In the genomic region with DNA sequence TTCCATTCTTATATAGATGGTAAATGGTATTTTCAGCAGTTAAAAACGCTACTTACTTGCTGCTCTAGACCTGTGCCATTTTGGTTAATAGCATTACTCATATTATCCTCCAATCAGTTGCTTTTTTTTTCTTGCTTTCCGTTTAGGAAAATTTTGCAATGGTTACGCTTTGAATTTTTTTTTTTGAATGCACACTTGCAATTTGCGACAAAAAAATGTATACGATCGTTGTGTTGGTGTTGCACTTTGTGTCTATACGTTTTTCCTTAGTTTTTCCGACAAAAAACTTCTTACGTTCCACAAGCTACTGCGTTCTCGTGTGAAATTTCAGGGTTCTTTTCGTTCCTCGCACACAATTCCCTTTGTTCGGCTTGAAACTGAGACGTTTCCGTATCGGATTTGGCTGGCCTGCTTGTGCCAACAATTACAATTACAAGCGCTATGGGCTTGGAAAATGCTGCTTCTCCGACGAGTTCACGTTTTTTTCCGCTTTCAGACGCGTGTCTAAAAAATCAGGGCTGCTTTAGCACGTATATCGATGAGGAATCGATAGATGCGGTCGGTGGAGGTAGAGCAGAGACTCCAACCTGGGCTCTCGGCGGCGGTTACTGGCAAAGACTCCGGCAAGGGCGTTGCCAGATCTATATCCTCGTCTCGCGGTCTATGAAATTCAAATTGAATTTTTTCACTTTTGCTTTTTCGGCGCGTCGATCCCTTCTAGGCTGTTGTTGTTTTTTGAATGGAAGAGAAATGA, we compare ENCODE assay signal across 7 fruit fly cellular contexts.
A peak's percentile ranks its signal among the peaks of the same experiment; 100 is the strongest.
TF ChIP-seq lines count a peak whose summit lies in the region.

No protein-coding gene starts in this region.

- TF ChIP-seq CTCF in S2 (optimal IDR thresholded peaks at IDR 0.05; lab: Kevin White, UChicago): peak; percentile 71 to 72
- TF ChIP-seq CTCF in whole organism, embryonic (GFP tag; optimal IDR thresholded peaks at IDR 0.05; lab: Kevin White, UChicago): peak; percentile 69

TF ChIP-seq in whole organism, 6 proteins besides CTCF, POLR2A, EP300 and RAD21:
- TF ChIP-seq Dll (optimal IDR thresholded peaks at IDR 0.05; lab: Kevin White, UChicago) (no peak), CG8478 (optimal IDR thresholded peaks at IDR 0.05; lab: Kevin White, UChicago) (no peak), EcR (GFP tag; optimal IDR thresholded peaks at IDR 0.05; lab: Kevin White, UChicago) (no peak), usp (GFP tag; optimal IDR thresholded peaks at IDR 0.05; lab: Kevin White, UChicago) (no peak), pan (optimal IDR thresholded peaks at IDR 0.05; lab: Kevin White, UChicago) (peak; percentile 51), psq (optimal IDR thresholded peaks at IDR 0.05; lab: Kevin White, UChicago) (no peak)

TF ChIP-seq in whole organism, adult, 20 proteins besides CTCF, POLR2A, EP300 and RAD21 (continues in another document):
- TF ChIP-seq CG1620 (GFP tag; optimal IDR thresholded peaks at IDR 0.05; lab: Kevin White, UChicago) (peak; percentile 63), pad (GFP tag; optimal IDR thresholded peaks at IDR 0.05; lab: Kevin White, UChicago) (peak; percentile 33), CG11617 (GFP tag; optimal IDR thresholded peaks at IDR 0.05; lab: Kevin White, UChicago) (peak; percentile 40), CG7045 (GFP tag; optimal IDR thresholded peaks at IDR 0.05; lab: Kevin White, UChicago) (peak; percentile 30), ovo (GFP tag; optimal IDR thresholded peaks at IDR 0.05; lab: Kevin White, UChicago) (peak; percentile 22), CG14711 (tag; optimal IDR thresholded peaks at IDR 0.05; lab: Kevin White, UChicago) (peak; percentile 45), kay (GFP tag; lab: Kevin White, UChicago; ENCODE audit: borderline replicate concordance) (no peak), Hr96 (GFP tag; optimal IDR thresholded peaks at IDR 0.05; lab: Kevin White, UChicago) (no peak), bab1 (GFP tag; optimal IDR thresholded peaks at IDR 0.05; lab: Kevin White, UChicago) (peak; percentile 78), CG5204 (GFP tag; optimal IDR thresholded peaks at IDR 0.05; lab: Kevin White, UChicago) (no peak), toe (GFP tag; optimal IDR thresholded peaks at IDR 0.05; lab: Kevin White, UChicago) (no peak), CG7101 (tag; optimal IDR thresholded peaks at IDR 0.05; lab: Kevin White, UChicago) (peak; percentile 71), tj (GFP tag; optimal IDR thresholded peaks at IDR 0.05; lab: Kevin White, UChicago) (peak; percentile 4), Crg-1 (GFP tag; optimal IDR thresholded peaks at IDR 0.05; lab: Kevin White, UChicago) (peak; percentile 29), CG12768 (GFP tag; optimal IDR thresholded peaks at IDR 0.05; lab: Kevin White, UChicago) (no peak)

TF ChIP-seq in whole organism, embryonic, 481 proteins besides CTCF, POLR2A, EP300 and RAD21 (continues in another document):
- TF ChIP-seq Deaf1 (tag; optimal IDR thresholded peaks at IDR 0.05; lab: Kevin White, UChicago) (peak; percentile 21), trem (tag; optimal IDR thresholded peaks at IDR 0.05; lab: Kevin White, UChicago) (peak; percentile 88), CG4282 (GFP tag; optimal IDR thresholded peaks at IDR 0.05; lab: Kevin White, UChicago) (peak; percentile 43), MBD-R2 (GFP tag; IDR thresholded peaks at IDR 0.05; lab: Robert Waterston, UW) (peak; percentile 78), ci (GFP tag; IDR thresholded peaks at IDR 0.05; lab: Robert Waterston, UW) (peak; percentile 71; the same call in 1 of the 3 replicates), PHDP (tag; optimal IDR thresholded peaks at IDR 0.05; lab: Kevin White, UChicago) (peak; percentile 20), Hr51 (GFP tag; optimal IDR thresholded peaks at IDR 0.05; lab: Kevin White, UChicago) (peak in 1 of 2 experiments; percentile 8), nerfin-1 (tag; optimal IDR thresholded peaks at IDR 0.05; lab: Kevin White, UChicago) (peak; percentile 39), CG4707 (GFP tag; optimal IDR thresholded peaks at IDR 0.05; lab: Kevin White, UChicago) (no peak), Dp (GFP tag; optimal IDR thresholded peaks at IDR 0.05; lab: Kevin White, UChicago) (peak; percentile 98), CG10366 (GFP tag; IDR thresholded peaks at IDR 0.05; lab: Robert Waterston, UW) (no peak), Ets97D (GFP tag; optimal IDR thresholded peaks at IDR 0.05; lab: Kevin White, UChicago) (peak; percentile 97), Med (GFP tag; lab: Kevin White, UChicago) (peak; percentile 98), crol (GFP tag; IDR thresholded peaks at IDR 0.05; lab: Robert Waterston, UW) (no peak), Max (GFP tag; optimal IDR thresholded peaks at IDR 0.05; lab: Kevin White, UChicago) (peak; percentile 76)

TF ChIP-seq in whole organism, prepupa, 60 proteins besides CTCF, POLR2A, EP300 and RAD21 (continues in another document):
- TF ChIP-seq CG34406 (GFP tag; optimal IDR thresholded peaks at IDR 0.05; lab: Kevin White, UChicago): no peak
- peak; percentile 20 for TF ChIP-seq Smox (GFP tag; optimal IDR thresholded peaks at IDR 0.05; lab: Kevin White, UChicago)
- TF ChIP-seq dsx (GFP tag; optimal IDR thresholded peaks at IDR 0.05; lab: Kevin White, UChicago; ENCODE audit: poor library complexity, severe bottlenecking): peak; percentile 1
- TF ChIP-seq net (GFP tag; optimal IDR thresholded peaks at IDR 0.05; lab: Kevin White, UChicago): no peak
- no peak for TF ChIP-seq CG6792 (GFP tag; optimal IDR thresholded peaks at IDR 0.05; lab: Kevin White, UChicago)
- TF ChIP-seq CG6276 (GFP tag; optimal IDR thresholded peaks at IDR 0.05; lab: Kevin White, UChicago): no peak
- peak; percentile 34 for TF ChIP-seq lz (GFP tag; optimal IDR thresholded peaks at IDR 0.05; lab: Kevin White, UChicago)
- no peak for TF ChIP-seq salr (GFP tag; optimal IDR thresholded peaks at IDR 0.05; lab: Kevin White, UChicago)
- peak; percentile 69 for TF ChIP-seq svp (GFP tag; lab: Kevin White, UChicago)
- no peak; the same call in 1 of the 2 replicates for TF ChIP-seq CG15336 (GFP tag; IDR thresholded peaks at IDR 0.05; lab: Robert Waterston, UW)
- TF ChIP-seq CG6854 (GFP tag; optimal IDR thresholded peaks at IDR 0.05; lab: Kevin White, UChicago): peak; percentile 27
- no peak for TF ChIP-seq CG4318 (GFP tag; optimal IDR thresholded peaks at IDR 0.05; lab: Kevin White, UChicago)
- no peak for TF ChIP-seq CG32006 (GFP tag; optimal IDR thresholded peaks at IDR 0.05; lab: Kevin White, UChicago)
- peak; percentile 51 for TF ChIP-seq achi (GFP tag; optimal IDR thresholded peaks at IDR 0.05; lab: Kevin White, UChicago)
- no peak for TF ChIP-seq fkh (GFP tag; optimal IDR thresholded peaks at IDR 0.05; lab: Kevin White, UChicago)
- TF ChIP-seq CG6808 (GFP tag; optimal IDR thresholded peaks at IDR 0.05; lab: Kevin White, UChicago): peak; percentile 24

TF ChIP-seq in whole organism, pupa, 21 proteins besides CTCF, POLR2A, EP300 and RAD21 (continues in another document):
- TF ChIP-seq fd96Ca (GFP tag; IDR thresholded peaks at IDR 0.05; lab: Robert Waterston, UW) (no peak), CG32121 (GFP tag; IDR thresholded peaks at IDR 0.05; lab: Robert Waterston, UW) (peak; percentile 8; the same call in 1 of the 2 replicates), CG12605 (GFP tag; IDR thresholded peaks at IDR 0.05; lab: Robert Waterston, UW) (no peak), CG13204 (GFP tag; optimal IDR thresholded peaks at IDR 0.05; lab: Kevin White, UChicago) (no peak), gl (tag; optimal IDR thresholded peaks at IDR 0.05; lab: Kevin White, UChicago) (no peak), rn (GFP tag; IDR thresholded peaks at IDR 0.05; lab: Robert Waterston, UW) (no peak), Snoo (tag; optimal IDR thresholded peaks at IDR 0.05; lab: Kevin White, UChicago) (no peak), CG15710 (tag; optimal IDR thresholded peaks at IDR 0.05; lab: Kevin White, UChicago) (no peak), Pif1B (GFP tag; optimal IDR thresholded peaks at IDR 0.05; lab: Kevin White, UChicago) (no peak), CG8159 (tag; optimal IDR thresholded peaks at IDR 0.05; lab: Kevin White, UChicago) (no peak), CG4496 (GFP tag; IDR thresholded peaks at IDR 0.05; lab: Robert Waterston, UW) (peak; percentile 66; the same call in 2 of the 3 replicates), EcR (GFP tag; optimal IDR thresholded peaks at IDR 0.05; lab: Kevin White, UChicago) (no peak), D1 (tag; optimal IDR thresholded peaks at IDR 0.05; lab: Kevin White, UChicago) (no peak), Pif1A (GFP tag; optimal IDR thresholded peaks at IDR 0.05; lab: Kevin White, UChicago) (no peak), CG10348 (GFP tag; IDR thresholded peaks at IDR 0.05; lab: Robert Waterston, UW) (no peak), CG17806 (tag; optimal IDR thresholded peaks at IDR 0.05; lab: Kevin White, UChicago) (no peak), CG9948 (tag; optimal IDR thresholded peaks at IDR 0.05; lab: Kevin White, UChicago) (no peak), CG34367 (tag; optimal IDR thresholded peaks at IDR 0.05; lab: Kevin White, UChicago) (peak; percentile 4)

TF ChIP-seq in whole organism, wandering third instar larva, 38 proteins besides CTCF, POLR2A, EP300 and RAD21 (continues in another document):
- TF ChIP-seq CG32264 (GFP tag; optimal IDR thresholded peaks at IDR 0.05; lab: Kevin White, UChicago) (no peak), dsf (GFP tag; optimal IDR thresholded peaks at IDR 0.05; lab: Kevin White, UChicago; ENCODE audit: borderline replicate concordance) (no peak), brk (GFP tag; optimal IDR thresholded peaks at IDR 0.05; lab: Kevin White, UChicago) (no peak), fru (GFP tag; optimal IDR thresholded peaks at IDR 0.05; lab: Kevin White, UChicago) (peak; percentile 15), woc (GFP tag; optimal IDR thresholded peaks at IDR 0.05; lab: Kevin White, UChicago) (no peak), Dfd (GFP tag; optimal IDR thresholded peaks at IDR 0.05; lab: Kevin White, UChicago) (no peak), Hr78 (GFP tag; optimal IDR thresholded peaks at IDR 0.05; lab: Kevin White, UChicago) (no peak), usp (GFP tag; optimal IDR thresholded peaks at IDR 0.05; lab: Kevin White, UChicago) (no peak), ey (GFP tag; optimal IDR thresholded peaks at IDR 0.05; lab: Kevin White, UChicago) (peak; percentile 2), N (GFP tag; optimal IDR thresholded peaks at IDR 0.05; lab: Kevin White, UChicago) (no peak), br (GFP tag; optimal IDR thresholded peaks at IDR 0.05; lab: Kevin White, UChicago) (peak; percentile 12), GATAd (GFP tag; optimal IDR thresholded peaks at IDR 0.05; lab: Kevin White, UChicago) (no peak), HLH106 (tag; optimal IDR thresholded peaks at IDR 0.05; lab: Kevin White, UChicago) (peak; percentile 38), dmrt93B (GFP tag; optimal IDR thresholded peaks at IDR 0.05; lab: Kevin White, UChicago) (no peak), dl (GFP tag; optimal IDR thresholded peaks at IDR 0.05; lab: Kevin White, UChicago; ENCODE audit: insufficient read depth in 1 of 2, partially characterized antibody in 2 of 2) (no peak), Jra (GFP tag; optimal IDR thresholded peaks at IDR 0.05; lab: Kevin White, UChicago) (no peak), Hr83 (GFP tag; optimal IDR thresholded peaks at IDR 0.05; lab: Kevin White, UChicago; ENCODE audit: poor library complexity, severe bottlenecking) (peak; percentile 32), Hnf4 (GFP tag; optimal IDR thresholded peaks at IDR 0.05; lab: Kevin White, UChicago) (peak; percentile 29), Sp1 (GFP tag; optimal IDR thresholded peaks at IDR 0.05; lab: Kevin White, UChicago) (peak; percentile 60), sage (GFP tag; optimal IDR thresholded peaks at IDR 0.05; lab: Kevin White, UChicago) (no peak)
